Worm (Caenorhabditis elegans) whole organism, late embryonic: ENCODE results near the gene C06G3.3.

ENCODE experiments used
- C08G9.2 ChIP-seq: sonication (generic microtip); optimal IDR thresholded peaks from 2 replicates; lab custom pipeline; 2016; ENCODE audit warnings: mild to moderate bottlenecking, missing genetic modification characterization, moderate library complexity, missing compliant biosample characterization
- F13H6.1 ChIP-seq: sonication (generic microtip); optimal IDR thresholded peaks from 2 replicates; lab custom pipeline; 2016; ENCODE audit warnings: missing genetic modification characterization, missing compliant biosample characterization
- K02D7.2 ChIP-seq: sonication (generic microtip); optimal IDR thresholded peaks from 2 replicates; lab custom pipeline; 2017; ENCODE audit warnings: mild to moderate bottlenecking, missing genetic modification characterization, missing compliant biosample characterization
- K09A11.1 ChIP-seq: sonication (generic microtip); optimal IDR thresholded peaks from 2 replicates; lab custom pipeline; 2017; ENCODE audit warnings: antibody characterized with exemption, mild to moderate bottlenecking, missing genetic modification characterization, missing compliant biosample characterization; ENCODE audit not compliant: insufficient read depth
- Y22D7AL.16 ChIP-seq: sonication (generic microtip); optimal IDR thresholded peaks from 2 replicates; lab custom pipeline; 2016; ENCODE audit warnings: missing genetic modification characterization, missing compliant biosample characterization
- ahr-1 ChIP-seq: sonication (generic microtip); optimal IDR thresholded peaks from 2 replicates; lab custom pipeline; 2016; ENCODE audit warnings: missing genetic modification characterization, missing compliant biosample characterization
- ceh-18 ChIP-seq: sonication (generic microtip); optimal IDR thresholded peaks from 2 replicates; lab custom pipeline; 2016; ENCODE audit warnings: missing genetic modification characterization, missing compliant biosample characterization
- ceh-22 ChIP-seq: sonication (generic microtip); optimal IDR thresholded peaks from 2 replicates; lab custom pipeline; 2017; ENCODE audit warnings: missing biosample characterization, missing genetic modification characterization
- ceh-45 ChIP-seq: fragments of 200-800 bp; sonication (Bioruptor generic); IDR thresholded peaks from 2 replicates; pipeline ENCODE4 v1.3.6; 2022; ENCODE audit warnings: missing genetic modification reagents, missing genetic modification characterization, missing compliant biosample characterization
- ceh-6 ChIP-seq: fragments of 200-800 bp; sonication (Bioruptor generic); optimal IDR thresholded peaks from 2 replicates; lab custom pipeline; 2018; ENCODE audit warnings: mild to moderate bottlenecking, missing genetic modification characterization, missing compliant biosample characterization
- ceh-9 ChIP-seq: sonication (generic microtip); optimal IDR thresholded peaks from 2 replicates; lab custom pipeline; 2016; ENCODE audit warnings: mild to moderate bottlenecking, missing genetic modification characterization, inconsistent platforms, missing compliant biosample characterization
- che-1 ChIP-seq: sonication (generic microtip); optimal IDR thresholded peaks from 2 replicates; lab custom pipeline; 2016; ENCODE audit warnings: mild to moderate bottlenecking, missing genetic modification characterization, missing compliant biosample characterization
- dmd-4 ChIP-seq: sonication (generic microtip); optimal IDR thresholded peaks from 2 replicates; lab custom pipeline; 2016; ENCODE audit warnings: borderline replicate concordance, missing genetic modification characterization, missing compliant biosample characterization
- dve-1 ChIP-seq: sonication (generic microtip); optimal IDR thresholded peaks from 2 replicates; lab custom pipeline; 2017; ENCODE audit warnings: antibody characterized with exemption, mild to moderate bottlenecking, missing genetic modification characterization, missing compliant biosample characterization
- elt-4 ChIP-seq: sonication (generic microtip); optimal IDR thresholded peaks from 2 replicates; lab custom pipeline; 2016; ENCODE audit warnings: missing genetic modification characterization, missing compliant biosample characterization
- ets-4 ChIP-seq: sonication (generic microtip); optimal IDR thresholded peaks from 2 replicates; lab custom pipeline; 2016; ENCODE audit warnings: missing genetic modification characterization, missing compliant biosample characterization
- eyg-1 ChIP-seq: sonication (generic microtip); optimal IDR thresholded peaks from 2 replicates; lab custom pipeline; 2016; ENCODE audit warnings: missing genotype, missing genetic modification characterization, missing compliant biosample characterization
- fax-1 ChIP-seq: sonication (generic microtip); optimal IDR thresholded peaks from 2 replicates; lab custom pipeline; 2016; ENCODE audit warnings: missing genotype, missing genetic modification characterization, missing compliant biosample characterization
- fkh-10 ChIP-seq: fragments of 150-350 bp; optimal IDR thresholded peaks from 2 replicates; lab custom pipeline; 2014; ENCODE audit warnings: missing biosample characterization, missing genetic modification reagents, missing genetic modification characterization
- fkh-6 ChIP-seq: sonication (generic microtip); optimal IDR thresholded peaks from 2 replicates; lab custom pipeline; 2016; ENCODE audit warnings: missing genetic modification characterization, missing compliant biosample characterization
- hlh-13 ChIP-seq: fragments of 200-800 bp; sonication (Bioruptor generic); optimal IDR thresholded peaks from 2 replicates; lab custom pipeline; 2018; ENCODE audit warnings: mild to moderate bottlenecking, missing genetic modification characterization, missing compliant biosample characterization
- lim-6 ChIP-seq: sonication (generic microtip); optimal IDR thresholded peaks from 2 replicates; lab custom pipeline; 2016; ENCODE audit warnings: missing genetic modification characterization, missing compliant biosample characterization
- madf-2 ChIP-seq: sonication (generic microtip); optimal IDR thresholded peaks from 2 replicates; lab custom pipeline; 2017; ENCODE audit warnings: missing genetic modification characterization, missing compliant biosample characterization
- mec-3 ChIP-seq: sonication (generic microtip); optimal IDR thresholded peaks from 2 replicates; lab custom pipeline; 2016; ENCODE audit warnings: borderline replicate concordance, missing genetic modification characterization, missing compliant biosample characterization
- nfya-1 ChIP-seq: sonication (generic microtip); optimal IDR thresholded peaks from 2 replicates; lab custom pipeline; 2017; ENCODE audit warnings: missing genetic modification characterization, mild to moderate bottlenecking, missing compliant biosample characterization, antibody characterized with exemption, moderate library complexity
- nhr-232 ChIP-seq: sonication (generic microtip); optimal IDR thresholded peaks from 2 replicates; lab custom pipeline; 2016; ENCODE audit warnings: missing genetic modification characterization, missing compliant biosample characterization
- npax-4 ChIP-seq: sonication (generic microtip); optimal IDR thresholded peaks from 2 replicates; lab custom pipeline; 2016; ENCODE audit warnings: missing genetic modification characterization, missing compliant biosample characterization
- odd-2 ChIP-seq: sonication (generic microtip); optimal IDR thresholded peaks from 2 replicates; lab custom pipeline; 2017; ENCODE audit warnings: antibody characterized with exemption, mild to moderate bottlenecking, missing genetic modification characterization, missing compliant biosample characterization
- pag-3 ChIP-seq: sonication (generic microtip); optimal IDR thresholded peaks from 2 replicates; lab custom pipeline; 2016; ENCODE audit warnings: missing compliant biosample characterization, missing genetic modification characterization, borderline replicate concordance
- pat-9 ChIP-seq: fragments of 200-800 bp; sonication (Bioruptor generic); optimal IDR thresholded peaks from 2 replicates; lab custom pipeline; 2018; ENCODE audit warnings: mild to moderate bottlenecking, missing genetic modification characterization, moderate library complexity, missing compliant biosample characterization
- pax-1 ChIP-seq: fragments of 150-350 bp; optimal IDR thresholded peaks from 2 replicates; lab custom pipeline; 2014; ENCODE audit warnings: missing biosample characterization, missing genetic modification characterization
- pha-2 ChIP-seq: sonication (generic microtip); optimal IDR thresholded peaks from 2 replicates; lab custom pipeline; 2017; ENCODE audit warnings: mild to moderate bottlenecking, missing genetic modification characterization, missing compliant biosample characterization
- ref-2 ChIP-seq: sonication (generic microtip); optimal IDR thresholded peaks from 2 replicates; lab custom pipeline; 2016; ENCODE audit warnings: missing genetic modification characterization, missing compliant biosample characterization
- rnt-1 ChIP-seq: sonication (generic microtip); optimal IDR thresholded peaks from 2 replicates; lab custom pipeline; 2016; ENCODE audit warnings: missing genetic modification characterization, missing compliant biosample characterization
- sox-2 ChIP-seq: fragments of 200-800 bp; sonication (Bioruptor generic); IDR thresholded peaks from 2 replicates; pipeline ENCODE4 v1.3.6; 2022; ENCODE audit warnings: missing genetic modification reagents, missing genetic modification characterization, missing compliant biosample characterization
- syd-9 ChIP-seq: sonication (generic microtip); optimal IDR thresholded peaks from 2 replicates; lab custom pipeline; 2016; ENCODE audit warnings: mild to moderate bottlenecking, missing genetic modification characterization, moderate library complexity, missing compliant biosample characterization
- tbx-7 ChIP-seq: sonication (generic microtip); optimal IDR thresholded peaks from 2 replicates; lab custom pipeline; 2016; ENCODE audit warnings: missing genotype, missing genetic modification characterization, missing compliant biosample characterization
- unc-3 ChIP-seq, 2 experiments: fragments of 200-800 bp in 1 of 2; sonication (Bioruptor generic) in 1 of 2; sonication (generic microtip) in 1 of 2; conservative IDR thresholded peaks in 1 of 2; optimal IDR thresholded peaks in 1 of 2; 2 replicates each; pipeline versions ENCODE4 v1.3.6 to Lab custom; 2016 to 2022; ENCODE audit warnings: missing compliant biosample characterization in 2 of 2, missing genetic modification characterization in 2 of 2, missing genetic modification reagents in 1 of 2
- unc-86 ChIP-seq: sonication (generic microtip); optimal IDR thresholded peaks from 2 replicates; lab custom pipeline; 2016; ENCODE audit warnings: missing genetic modification characterization, missing compliant biosample characterization
- zip-5 ChIP-seq: sonication (generic microtip); optimal IDR thresholded peaks from 2 replicates; lab custom pipeline; 2016; ENCODE audit warnings: missing genetic modification characterization, missing compliant biosample characterization

Gene C06G3.3

ce11 chrIV:7003323-7003722, 32.6 kb upstream of the C06G3.3 start, which contains the start of gene cht-3:
TSS of gene cht-3 (plus strand) at chrIV:7003623.
- TF ChIP-seq fkh-10 (GFP tag; lab: Kevin White, UChicago) (no peak), fax-1 (no peak), hlh-13 (no peak), ets-4 (tag; lab: Kevin White, UChicago) (no peak), elt-4 (tag; lab: Kevin White, UChicago) (no peak), pag-3 (tag; lab: Kevin White, UChicago) (no peak), madf-2 (tag; lab: Kevin White, UChicago) (no peak), zip-5 (tag; lab: Kevin White, UChicago) (no peak), ceh-45 (no peak), K02D7.2 (no peak), ceh-22 (no peak), ceh-18 (no peak), K09A11.1 (no peak), unc-3 (GFP tag; conservative IDR thresholded peaks at IDR 0.05; lab: Robert Waterston, UW) (no peak), unc-3 (tag; optimal IDR thresholded peaks at IDR 0.05; lab: Kevin White, UChicago) (no peak), nfya-1 (tag; lab: Kevin White, UChicago) (no peak), odd-2 (no peak)
- TF ChIP-seq, all 69 proteins: peak for 0

ce11 chrIV:7009531-7009930, 26.4 kb upstream of the C06G3.3 start, which contains the start of gene C25A8.2:
TSS of gene C25A8.2 (plus strand) at chrIV:7009831.
- TF ChIP-seq ahr-1 (tag; lab: Kevin White, UChicago), result no peak
- TF ChIP-seq ref-2, result no peak
- no peak for TF ChIP-seq ceh-6
- no peak for TF ChIP-seq ceh-18
- no peak for TF ChIP-seq K02D7.2
- no peak for TF ChIP-seq fkh-6 (tag; lab: Kevin White, UChicago)
- no peak for TF ChIP-seq fax-1

ce11 chrIV:7010195-7010594, 25.7 kb upstream of the C06G3.3 start:
- TF ChIP-seq pat-9 (tag; lab: Kevin White, UChicago) (no peak), ceh-9 (tag; lab: Kevin White, UChicago) (no peak), ceh-22 (no peak), K02D7.2 (no peak), pax-1 (tag; lab: Kevin White, UChicago) (no peak), nhr-232 (tag; lab: Kevin White, UChicago) (no peak), dve-1 (tag; lab: Kevin White, UChicago) (no peak), F13H6.1 (tag; lab: Kevin White, UChicago) (no peak), syd-9 (tag; lab: Kevin White, UChicago) (no peak), sox-2 (GFP tag; lab: Robert Waterston, UW) (no peak), eyg-1 (no peak), tbx-7 (tag; lab: Kevin White, UChicago) (no peak), Y22D7AL.16 (tag; lab: Kevin White, UChicago) (no peak), rnt-1 (tag; lab: Kevin White, UChicago) (no peak), dmd-4 (tag; lab: Kevin White, UChicago) (no peak), ref-2 (no peak), ceh-18 (no peak)

DNA sequence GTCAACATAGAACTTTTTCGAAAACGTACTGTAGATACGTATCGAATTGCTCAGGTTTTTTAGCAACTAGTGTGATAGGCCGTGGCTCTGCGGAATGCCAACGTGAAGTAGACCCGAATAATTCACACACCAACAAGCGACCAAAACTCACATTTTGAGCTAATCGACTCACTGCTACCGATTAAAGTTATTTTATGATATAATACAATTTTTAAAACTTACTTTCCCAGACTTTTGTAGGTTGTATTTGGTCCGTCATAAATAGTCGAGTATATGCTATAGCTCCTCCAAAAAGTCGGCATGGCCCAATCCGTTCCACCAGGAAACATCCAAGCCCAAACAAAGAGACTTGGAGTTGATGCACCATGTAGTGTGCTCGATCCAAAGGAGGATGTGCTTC, 25.1 kb upstream of the C06G3.3 start, which contains the start of gene C25A8.1:
Gene C25A8.1, plus strand, starts transcription at position 301 of the 400 bp plus-strand sequence.
- TF ChIP-seq npax-4 (tag; lab: Kevin White, UChicago) (no peak), che-1 (tag; lab: Kevin White, UChicago) (no peak), ceh-18 (no peak), C08G9.2 (no peak), pag-3 (tag; lab: Kevin White, UChicago) (no peak), unc-86 (tag; lab: Kevin White, UChicago) (no peak), pha-2 (tag; lab: Kevin White, UChicago) (no peak), mec-3 (tag; lab: Kevin White, UChicago) (no peak), zip-5 (tag; lab: Kevin White, UChicago) (no peak), nhr-232 (tag; lab: Kevin White, UChicago) (no peak), lim-6 (no peak), fkh-6 (tag; lab: Kevin White, UChicago) (no peak), nfya-1 (tag; lab: Kevin White, UChicago) (no peak), dve-1 (tag; lab: Kevin White, UChicago) (no peak)
